Fruit fly (Drosophila melanogaster): ENCODE results near the gene CG4842.

CG4842 gene

dm6 chr3L:16407815-16408608 is 39.8 kb downstream of the CG4842 start:
- peak; percentile 90 for TF ChIP-seq twi (tag; optimal IDR thresholded peaks at IDR 0.05)
- TF ChIP-seq CG10654 (GFP tag; optimal IDR thresholded peaks at IDR 0.05): no peak
- no peak for TF ChIP-seq so (GFP tag; IDR thresholded peaks at IDR 0.05)
- TF ChIP-seq CG4424 (GFP tag; optimal IDR thresholded peaks at IDR 0.05): no peak
- no peak for TF ChIP-seq fu2 (GFP tag; optimal IDR thresholded peaks at IDR 0.05)
- TF ChIP-seq CG6854 (GFP tag; optimal IDR thresholded peaks at IDR 0.05): no peak
- TF ChIP-seq CG14965 (GFP tag; optimal IDR thresholded peaks at IDR 0.05; ENCODE audit: borderline replicate concordance): peak; percentile 83
- no peak; the same call in 1 of the 2 replicates for TF ChIP-seq CG13287 (GFP tag; IDR thresholded peaks at IDR 0.05; ENCODE audit: partially characterized antibody)
- peak; percentile 1 for TF ChIP-seq Kr (GFP tag; optimal IDR thresholded peaks at IDR 0.05)
- TF ChIP-seq CG17912 (GFP tag; optimal IDR thresholded peaks at IDR 0.05): no peak
- 0 out of 2 replicates have a peak, but pooled peaks have one; percentile 28 for TF ChIP-seq bbx (GFP tag; IDR thresholded peaks at IDR 0.05; ENCODE audit: partially characterized antibody)
- TF ChIP-seq insv (GFP tag; optimal IDR thresholded peaks at IDR 0.05): peak in 1 of 2 experiments; percentile 94
- peak; percentile 56; the same call in 1 of the 3 replicates for TF ChIP-seq CG6791 (GFP tag; IDR thresholded peaks at IDR 0.05; ENCODE audit: partially characterized antibody)
- no peak for TF ChIP-seq klu (GFP tag; IDR thresholded peaks at IDR 0.05)
- no peak for TF ChIP-seq CG15073 (GFP tag; optimal IDR thresholded peaks at IDR 0.05)
- TF ChIP-seq Ets97D (GFP tag; optimal IDR thresholded peaks at IDR 0.05): no peak
- TF ChIP-seq Atf6 (GFP tag; IDR thresholded peaks at IDR 0.05): no peak
- no peak for TF ChIP-seq en (GFP tag; optimal IDR thresholded peaks at IDR 0.05)
- no peak for TF ChIP-seq CG9932 (GFP tag; IDR thresholded peaks at IDR 0.05)
- no peak for TF ChIP-seq CG5245 (GFP tag; optimal IDR thresholded peaks at IDR 0.05)
- no peak for TF ChIP-seq CG2712 (tag; optimal IDR thresholded peaks at IDR 0.05)
- no peak for TF ChIP-seq CG9215 (GFP tag; IDR thresholded peaks at IDR 0.05)
- no peak for TF ChIP-seq CG1792 (GFP tag; optimal IDR thresholded peaks at IDR 0.05)
- no peak for TF ChIP-seq fd64A (GFP tag; optimal IDR thresholded peaks at IDR 0.05)
- no peak for TF ChIP-seq Rx (GFP tag; IDR thresholded peaks at IDR 0.05)
- no peak for TF ChIP-seq bcd (GFP tag; optimal IDR thresholded peaks at IDR 0.05)
- TF ChIP-seq CG6175 (GFP tag; IDR thresholded peaks at IDR 0.05): no peak
- no peak for TF ChIP-seq E2f2 (GFP tag; IDR thresholded peaks at IDR 0.05)
- no peak for TF ChIP-seq ci (GFP tag; IDR thresholded peaks at IDR 0.05)
- peak; percentile 64 for TF ChIP-seq pros (GFP tag; optimal IDR thresholded peaks at IDR 0.05)
- 0 out of 2 replicates have a peak, but pooled peaks have one; percentile 13 for TF ChIP-seq MBD-R2 (GFP tag; IDR thresholded peaks at IDR 0.05)
- peak; percentile 68 for TF ChIP-seq Hey (tag; optimal IDR thresholded peaks at IDR 0.05)
- TF ChIP-seq lilli (GFP tag; optimal IDR thresholded peaks at IDR 0.05): no peak
- no peak for TF ChIP-seq CG4404 (GFP tag; IDR thresholded peaks at IDR 0.05)
- TF ChIP-seq CG12219 (GFP tag; optimal IDR thresholded peaks at IDR 0.05): peak; percentile 1
- no peak for TF ChIP-seq bab2 (GFP tag; optimal IDR thresholded peaks at IDR 0.05)
- no peak for TF ChIP-seq tna (GFP tag; IDR thresholded peaks at IDR 0.05; ENCODE audit: partially characterized antibody)
- peak; percentile 68 for TF ChIP-seq gsb-n (tag; optimal IDR thresholded peaks at IDR 0.05)
- TF ChIP-seq Usf (GFP tag; optimal IDR thresholded peaks at IDR 0.05): no peak
- no peak for TF ChIP-seq CG7556 (GFP tag; optimal IDR thresholded peaks at IDR 0.05)
- TF ChIP-seq CG17568 (GFP tag; optimal IDR thresholded peaks at IDR 0.05): no peak
- TF ChIP-seq CG1602 (GFP tag; optimal IDR thresholded peaks at IDR 0.05): no peak
- no peak for TF ChIP-seq Atf-2 (GFP tag; optimal IDR thresholded peaks at IDR 0.05)
- no peak for TF ChIP-seq CG15269 (tag; optimal IDR thresholded peaks at IDR 0.05)
- TF ChIP-seq Side (GFP tag; optimal IDR thresholded peaks at IDR 0.05): no peak
- TF ChIP-seq sisA (GFP tag; IDR thresholded peaks at IDR 0.05): no peak
- TF ChIP-seq pfk (GFP tag; optimal IDR thresholded peaks at IDR 0.05): no peak
- TF ChIP-seq cg (GFP tag; optimal IDR thresholded peaks at IDR 0.05): peak; percentile 59
- no peak for TF ChIP-seq CG16863 (GFP tag; optimal IDR thresholded peaks at IDR 0.05)
- TF ChIP-seq crol (GFP tag; IDR thresholded peaks at IDR 0.05): peak; percentile 25; the same call in 1 of the 2 replicates

Data from whole organism, embryonic.